Worm (Caenorhabditis elegans): ENCODE results near the gene R04B5.6.

Gene R04B5.6

DNA sequence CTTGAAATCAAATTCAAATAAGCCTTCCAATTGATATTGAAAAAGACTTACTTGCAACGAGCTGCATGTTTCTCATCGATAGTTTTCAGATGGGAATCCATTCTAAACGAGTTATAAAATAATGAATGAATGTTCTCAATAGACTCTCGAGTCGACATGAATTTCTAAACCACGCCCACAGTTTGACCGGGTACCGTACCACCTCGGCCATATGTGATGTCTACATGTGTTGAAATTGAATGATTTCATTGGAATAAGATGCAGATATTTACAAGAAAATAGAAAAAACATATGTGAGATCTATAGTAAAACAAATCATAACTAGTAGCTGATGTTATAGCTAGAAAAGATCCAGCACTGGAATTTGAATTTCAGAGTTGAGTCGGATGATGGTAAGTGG is 5.5 kb downstream of the R04B5.6 start, which contains the start of gene R04B5.7:
Gene R04B5.7 (minus strand): TSS at position 101 of the 400 bp plus-strand sequence.
- TF ChIP-seq klf-2 (GFP tag; conservative IDR thresholded peaks at IDR 0.05) (no peak), tab-1 (GFP tag; IDR thresholded peaks at IDR 0.05) (no peak), ztf-23 (GFP tag; IDR thresholded peaks at IDR 0.05) (no peak), med-1 (GFP tag; optimal IDR thresholded peaks at IDR 0.05; ENCODE audit: insufficient read depth) (no peak), ztf-29 (GFP tag; IDR thresholded peaks at IDR 0.05) (no peak), T22C8.4 (GFP tag; IDR thresholded peaks at IDR 0.05) (no peak), flt-1 (GFP tag; IDR thresholded peaks at IDR 0.05) (no peak), ref-1 (GFP tag; conservative IDR thresholded peaks at IDR 0.05) (no peak), cog-1 (tag; optimal IDR thresholded peaks at IDR 0.05) (no peak)

DNA sequence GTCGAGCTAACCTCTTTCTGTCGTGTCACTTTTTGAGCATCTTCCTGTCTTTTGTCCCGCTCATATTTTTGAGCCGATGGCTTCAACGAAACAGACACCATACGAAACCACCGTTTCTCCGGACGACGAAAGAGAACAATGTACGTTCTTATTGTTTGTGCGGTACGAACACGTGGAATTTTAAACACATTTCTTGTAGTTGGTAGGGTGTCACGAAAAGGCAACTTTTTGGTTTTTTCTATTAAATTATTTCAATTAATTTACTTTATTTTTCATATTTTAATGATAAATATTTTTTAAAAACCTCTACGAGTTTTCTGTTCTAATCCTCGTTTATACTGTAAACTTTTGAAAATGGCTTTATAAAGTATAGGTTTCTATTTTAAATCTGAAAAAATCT is 6.2 kb downstream of the R04B5.6 start, which contains the start of gene R04B5.11:
Gene R04B5.11 (minus strand): TSS at position 101 of the 400 bp plus-strand sequence.
- TF ChIP-seq ref-1 (GFP tag; conservative IDR thresholded peaks at IDR 0.05) (no peak), med-1 (GFP tag; optimal IDR thresholded peaks at IDR 0.05; ENCODE audit: insufficient read depth) (no peak), klf-2 (GFP tag; conservative IDR thresholded peaks at IDR 0.05) (no peak), cog-1 (tag; optimal IDR thresholded peaks at IDR 0.05) (no peak), ztf-23 (GFP tag; IDR thresholded peaks at IDR 0.05) (no peak), flt-1 (GFP tag; IDR thresholded peaks at IDR 0.05) (no peak), ztf-29 (GFP tag; IDR thresholded peaks at IDR 0.05) (no peak), T22C8.4 (GFP tag; IDR thresholded peaks at IDR 0.05) (no peak), tab-1 (GFP tag; IDR thresholded peaks at IDR 0.05) (no peak)

DNA sequence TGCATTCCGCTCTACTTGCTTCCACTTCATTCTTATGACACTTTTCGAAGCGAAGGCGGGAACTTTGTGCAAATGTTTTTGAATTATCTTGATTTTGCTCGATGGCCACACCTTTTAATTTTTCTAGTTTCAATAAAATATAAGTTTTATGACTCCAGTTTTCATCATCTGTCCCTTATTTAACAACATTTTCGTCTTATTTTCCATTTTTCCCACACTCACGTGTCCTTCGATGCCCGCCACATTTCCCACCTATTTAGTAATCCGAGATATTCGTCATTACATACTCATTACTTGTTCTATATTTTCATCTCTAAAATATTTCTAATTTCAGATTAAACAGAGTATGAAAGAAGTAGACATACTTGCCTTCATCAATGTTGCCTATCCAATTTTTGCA is 9.4 kb downstream of the R04B5.6 start, which contains the start of gene srd-49:
Gene srd-49 (plus strand): TSS at position 301 of the 400 bp plus-strand sequence.
- TF ChIP-seq flt-1 (GFP tag; IDR thresholded peaks at IDR 0.05) (no peak), ztf-29 (GFP tag; IDR thresholded peaks at IDR 0.05) (no peak), med-1 (GFP tag; optimal IDR thresholded peaks at IDR 0.05; ENCODE audit: insufficient read depth) (no peak), ztf-23 (GFP tag; IDR thresholded peaks at IDR 0.05) (no peak), T22C8.4 (GFP tag; IDR thresholded peaks at IDR 0.05) (no peak), tab-1 (GFP tag; IDR thresholded peaks at IDR 0.05) (no peak), cog-1 (tag; optimal IDR thresholded peaks at IDR 0.05) (no peak), klf-2 (GFP tag; conservative IDR thresholded peaks at IDR 0.05) (no peak), ref-1 (GFP tag; conservative IDR thresholded peaks at IDR 0.05) (no peak)

DNA sequence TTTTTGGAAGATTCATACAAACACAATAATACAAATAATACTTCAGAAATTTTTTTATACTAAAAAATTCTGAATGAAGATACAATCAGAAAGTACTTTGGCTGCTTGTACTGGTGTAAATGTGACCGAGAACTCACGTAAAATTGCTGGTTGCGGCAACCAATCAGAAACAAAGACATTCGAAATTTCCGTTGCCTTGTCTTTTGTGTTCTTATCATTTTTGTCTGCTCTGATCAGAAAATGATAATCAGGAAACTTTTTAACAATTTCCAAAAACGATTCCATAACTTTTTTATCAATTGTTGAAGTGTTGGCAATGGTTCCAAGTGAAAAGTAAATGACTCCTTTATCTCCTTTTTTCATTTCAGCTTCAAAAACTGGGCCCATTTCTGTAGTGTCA is 12.0 kb downstream of the R04B5.6 start:
- TF ChIP-seq klf-2 (GFP tag; conservative IDR thresholded peaks at IDR 0.05) (no peak), ref-1 (GFP tag; conservative IDR thresholded peaks at IDR 0.05) (no peak), med-1 (GFP tag; optimal IDR thresholded peaks at IDR 0.05; ENCODE audit: insufficient read depth) (no peak), tab-1 (GFP tag; IDR thresholded peaks at IDR 0.05) (no peak)

DNA sequence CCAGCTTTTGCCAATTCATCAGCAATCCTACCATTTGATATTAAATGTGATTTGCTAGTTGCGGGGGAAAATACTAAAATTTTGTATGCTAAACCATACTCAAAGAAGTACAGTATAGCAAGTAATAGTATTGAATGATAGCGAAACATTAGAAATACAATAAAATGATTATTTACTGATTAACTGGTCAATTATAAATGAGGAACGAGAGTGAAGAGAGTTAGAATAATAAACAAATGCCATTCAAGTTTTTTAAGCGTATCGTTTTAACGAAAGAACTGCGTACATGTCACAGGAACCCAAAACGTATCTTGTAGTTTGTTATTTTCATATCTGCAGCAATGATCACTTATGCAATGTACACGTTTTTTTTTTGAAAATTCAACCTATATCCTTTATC is 13.5 kb downstream of the R04B5.6 start, which contains the start of gene ugt-47:
Gene ugt-47 (minus strand): TSS at position 169 of the 400 bp plus-strand sequence.
- TF ChIP-seq flt-1 (GFP tag; IDR thresholded peaks at IDR 0.05) = no peak
- no peak for TF ChIP-seq tab-1 (GFP tag; IDR thresholded peaks at IDR 0.05)
- TF ChIP-seq med-1 (GFP tag; optimal IDR thresholded peaks at IDR 0.05; ENCODE audit: insufficient read depth) = no peak
- no peak for TF ChIP-seq ref-1 (GFP tag; conservative IDR thresholded peaks at IDR 0.05)
- no peak for TF ChIP-seq ztf-23 (GFP tag; IDR thresholded peaks at IDR 0.05)
- TF ChIP-seq ztf-29 (GFP tag; IDR thresholded peaks at IDR 0.05) = no peak
- TF ChIP-seq cog-1 (tag; optimal IDR thresholded peaks at IDR 0.05) = no peak
- TF ChIP-seq klf-2 (GFP tag; conservative IDR thresholded peaks at IDR 0.05) = no peak
- TF ChIP-seq T22C8.4 (GFP tag; IDR thresholded peaks at IDR 0.05) = no peak

DNA sequence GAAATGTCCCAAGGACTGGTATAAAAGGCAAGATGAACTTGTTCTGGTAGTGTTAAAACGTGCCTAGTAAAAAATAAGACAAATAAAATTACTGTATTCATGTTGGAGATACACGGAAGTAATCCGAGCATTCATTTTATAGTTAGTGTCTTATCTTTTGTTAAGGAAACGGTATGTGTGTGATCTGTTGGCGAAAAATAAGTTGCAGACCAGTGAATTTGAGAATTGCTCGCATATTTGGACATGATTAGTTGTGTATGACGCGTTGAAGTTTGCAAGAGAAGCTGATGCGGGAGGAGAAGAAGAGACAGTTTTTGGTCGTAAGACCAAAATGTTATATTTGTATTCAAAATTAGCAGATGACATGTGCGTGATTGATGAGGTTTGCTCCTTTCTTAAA is 17.0 kb downstream of the R04B5.6 start, which contains the start of gene C08B6.14:
Gene C08B6.14 (minus strand): TSS at position 101 of the 400 bp plus-strand sequence.
- TF ChIP-seq cog-1 (tag; optimal IDR thresholded peaks at IDR 0.05) (no peak), ztf-23 (GFP tag; IDR thresholded peaks at IDR 0.05) (no peak)

DNA sequence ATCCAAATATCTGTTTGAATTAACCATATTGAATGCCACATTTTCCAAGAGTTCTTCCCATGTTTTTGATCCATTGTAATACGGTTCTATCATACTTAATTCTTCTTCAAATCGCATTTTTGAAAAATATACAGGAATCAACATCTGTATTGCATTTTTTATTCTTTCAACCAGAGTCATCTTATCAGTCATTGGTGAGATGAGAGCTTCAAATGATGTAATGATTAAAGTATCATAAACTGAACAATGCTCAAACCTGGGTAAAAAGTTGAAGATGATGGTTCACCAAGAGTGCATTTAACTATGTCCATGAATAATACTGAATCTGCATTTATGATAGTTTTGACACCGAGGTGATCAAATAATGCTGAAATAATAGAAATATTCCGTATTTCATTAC is 18.8 kb downstream of the R04B5.6 start:
- TF ChIP-seq ztf-29 (GFP tag; IDR thresholded peaks at IDR 0.05) (no peak), ztf-23 (GFP tag; IDR thresholded peaks at IDR 0.05) (no peak), flt-1 (GFP tag; IDR thresholded peaks at IDR 0.05) (no peak), med-1 (GFP tag; optimal IDR thresholded peaks at IDR 0.05; ENCODE audit: insufficient read depth) (no peak), T22C8.4 (GFP tag; IDR thresholded peaks at IDR 0.05) (no peak), klf-2 (GFP tag; conservative IDR thresholded peaks at IDR 0.05) (no peak)

DNA sequence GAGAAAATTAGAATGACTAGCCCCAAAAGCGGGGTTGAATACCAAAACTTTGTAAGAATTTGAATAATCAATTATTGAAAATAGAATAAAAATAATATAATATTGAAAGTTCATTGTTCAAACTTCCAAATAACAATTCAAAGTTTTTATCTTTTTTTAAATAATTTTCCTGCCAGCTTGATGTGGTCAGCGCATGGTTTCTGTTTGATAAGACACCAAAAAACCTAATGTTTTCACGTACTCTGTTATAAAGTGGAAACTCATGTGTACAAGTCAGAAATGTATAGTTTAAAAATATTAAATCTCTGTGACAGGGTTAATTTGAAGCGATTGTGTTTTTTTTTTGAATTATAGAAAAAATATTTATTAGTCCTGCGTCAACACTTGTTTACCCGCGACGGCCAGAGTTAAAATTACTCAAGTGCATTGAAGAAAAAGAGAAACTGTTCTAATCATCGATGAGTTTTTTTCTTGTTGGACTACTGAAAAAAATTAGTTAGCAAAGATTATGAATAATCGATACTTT is 19.9 kb downstream of the R04B5.6 start, which contains the start of gene ugt-17:
Gene ugt-17 (minus strand): TSS at position 180 of the 526 bp plus-strand sequence.
- TF ChIP-seq ref-1 (GFP tag; conservative IDR thresholded peaks at IDR 0.05) = no peak

DNA sequence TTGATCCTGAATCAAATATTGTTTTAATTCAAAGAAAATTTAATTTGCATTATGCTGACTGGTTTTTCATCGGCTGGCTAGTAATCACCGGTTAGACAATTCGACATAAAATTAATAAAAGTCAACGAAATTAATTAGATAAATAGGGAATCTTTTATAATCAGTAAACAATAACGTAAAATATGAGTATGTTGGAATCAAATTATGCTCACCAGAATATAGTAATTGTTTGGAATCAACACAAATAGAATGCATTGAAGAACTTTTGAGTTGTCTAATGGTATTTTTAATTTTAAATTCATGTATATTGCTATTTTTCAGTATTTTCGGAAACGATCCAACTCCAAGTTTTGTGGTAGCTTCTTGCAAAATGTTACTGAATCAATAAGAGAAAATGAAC is 20.4 kb downstream of the R04B5.6 start, which contains the start of gene C08B6.2:
Gene C08B6.2 (plus strand): TSS at position 301 of the 400 bp plus-strand sequence.
- TF ChIP-seq flt-1 (GFP tag; IDR thresholded peaks at IDR 0.05) (no peak), cog-1 (tag; optimal IDR thresholded peaks at IDR 0.05) (no peak), ztf-23 (GFP tag; IDR thresholded peaks at IDR 0.05) (no peak), ref-1 (GFP tag; conservative IDR thresholded peaks at IDR 0.05) (no peak), med-1 (GFP tag; optimal IDR thresholded peaks at IDR 0.05; ENCODE audit: insufficient read depth) (no peak)

DNA sequence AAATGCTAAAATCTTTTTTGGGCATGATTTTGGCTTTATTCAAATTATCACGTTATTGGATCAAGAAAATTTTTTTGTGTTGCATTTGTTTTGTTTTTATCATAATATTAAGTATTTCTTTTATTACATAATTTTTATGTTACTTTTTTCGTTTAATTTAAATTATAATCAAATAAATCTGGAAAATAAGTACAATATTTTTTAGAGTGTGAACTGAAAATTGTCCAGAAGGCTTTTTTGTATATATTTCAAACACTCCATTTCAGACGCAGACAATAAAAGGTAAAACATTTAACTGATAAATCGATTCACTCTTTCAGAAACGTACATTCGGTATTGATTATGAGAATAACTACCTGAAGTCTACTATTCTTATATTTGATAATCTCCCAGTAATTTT is 22.3 kb downstream of the R04B5.6 start, which contains the start of gene C08B6.11:
Gene C08B6.11 (plus strand): TSS at position 301 of the 400 bp plus-strand sequence.
- TF ChIP-seq ztf-29 (GFP tag; IDR thresholded peaks at IDR 0.05) = no peak
- TF ChIP-seq ztf-23 (GFP tag; IDR thresholded peaks at IDR 0.05) = no peak
- TF ChIP-seq cog-1 (tag; optimal IDR thresholded peaks at IDR 0.05) = no peak
- TF ChIP-seq klf-2 (GFP tag; conservative IDR thresholded peaks at IDR 0.05) = no peak
- TF ChIP-seq flt-1 (GFP tag; IDR thresholded peaks at IDR 0.05) = no peak
- no peak for TF ChIP-seq T22C8.4 (GFP tag; IDR thresholded peaks at IDR 0.05)
- no peak for TF ChIP-seq med-1 (GFP tag; optimal IDR thresholded peaks at IDR 0.05; ENCODE audit: insufficient read depth)
- no peak for TF ChIP-seq tab-1 (GFP tag; IDR thresholded peaks at IDR 0.05)
- TF ChIP-seq ref-1 (GFP tag; conservative IDR thresholded peaks at IDR 0.05) = no peak
